Worm (Caenorhabditis elegans): ENCODE measurements around the gene F37B4.15.

F37B4.15 gene

ce11 chrV:2879801-2880200 is 12.2 kb upstream of the F37B4.15 start, which contains the start of gene str-39:
Gene str-39 (minus strand): TSS chrV:2879901.
- TF ChIP-seq dmd-8 (GFP tag; IDR thresholded peaks at IDR 0.05) (0 out of 2 replicates have a peak, but pooled peaks have one; percentile 47), duxl-1 (tag; optimal IDR thresholded peaks at IDR 0.05; ENCODE audit: poor library complexity) (no peak), nhr-11 (tag; optimal IDR thresholded peaks at IDR 0.05) (no peak), aha-1 (tag) (peak; percentile 63)

- no peak for TF ChIP-seq nhr-25 (tag; optimal IDR thresholded peaks at IDR 0.05; ENCODE audit: borderline replicate concordance, insufficient read depth)
- TF ChIP-seq dve-1 (tag; optimal IDR thresholded peaks at IDR 0.05; ENCODE audit: insufficient read depth): peak; percentile 47
- no peak for TF ChIP-seq hlh-11 (tag; optimal IDR thresholded peaks at IDR 0.05)
- no peak for TF ChIP-seq nhr-237 (tag; optimal IDR thresholded peaks at IDR 0.05)
- no peak for TF ChIP-seq tag-97 (GFP tag; IDR thresholded peaks at IDR 0.05)
- TF ChIP-seq R02D3.7 (tag; optimal IDR thresholded peaks at IDR 0.05): no peak
- peak; percentile 75 for TF ChIP-seq php-3 (GFP tag; IDR thresholded peaks at IDR 0.05)
- TF ChIP-seq T26A8.4 (GFP tag; IDR thresholded peaks at IDR 0.05): no peak
- TF ChIP-seq lsy-2 (tag; optimal IDR thresholded peaks at IDR 0.05): no peak
- no peak for TF ChIP-seq tra-1 (GFP tag; IDR thresholded peaks at IDR 0.05)
- TF ChIP-seq dmd-6 (GFP tag; IDR thresholded peaks at IDR 0.05): peak; percentile 66
- TF ChIP-seq lim-7 (GFP tag; IDR thresholded peaks at IDR 0.05): no peak
- no peak for TF ChIP-seq arid-1 (GFP tag; conservative IDR thresholded peaks at IDR 0.05)
- no peak for TF ChIP-seq lir-3 (tag; optimal IDR thresholded peaks at IDR 0.05)
- TF ChIP-seq hlh-30 (tag; optimal IDR thresholded peaks at IDR 0.05; ENCODE audit: insufficient read depth): no peak
- no peak for TF ChIP-seq lin-39 (tag; optimal IDR thresholded peaks at IDR 0.05)
- no peak for TF ChIP-seq jun-1 (tag; optimal IDR thresholded peaks at IDR 0.05)
- no peak for TF ChIP-seq zip-2 (tag; optimal IDR thresholded peaks at IDR 0.05)
- no peak for TF ChIP-seq lin-15B (tag; optimal IDR thresholded peaks at IDR 0.05)
- no peak for TF ChIP-seq ama-1 (optimal IDR thresholded peaks at IDR 0.05)
- no peak for TF ChIP-seq dmd-8 (GFP tag; IDR thresholded peaks at IDR 0.05)
- no peak for TF ChIP-seq nhr-102 (tag; optimal IDR thresholded peaks at IDR 0.05)
- no peak for TF ChIP-seq pha-4 (GFP tag; IDR thresholded peaks at IDR 0.05)
- no peak for TF ChIP-seq pha-4 (tag; optimal IDR thresholded peaks at IDR 0.05)
- TF ChIP-seq saeg-2 (GFP tag; IDR thresholded peaks at IDR 0.05): no peak
- TF ChIP-seq nhr-28 (tag; optimal IDR thresholded peaks at IDR 0.05): peak; percentile 86
- TF ChIP-seq fkh-10 (GFP tag; optimal IDR thresholded peaks at IDR 0.05): no peak
- TF ChIP-seq mes-2 (tag; optimal IDR thresholded peaks at IDR 0.05; ENCODE audit: poor library complexity, severe bottlenecking): no peak
- no peak for TF ChIP-seq snpc-1.2 (GFP tag; IDR thresholded peaks at IDR 0.05)
- no peak for TF ChIP-seq lin-38 (GFP tag; IDR thresholded peaks at IDR 0.05)
- no peak for TF ChIP-seq mep-1 (tag; optimal IDR thresholded peaks at IDR 0.05)
- TF ChIP-seq nhr-76 (tag; optimal IDR thresholded peaks at IDR 0.05): no peak
- TF ChIP-seq unc-62 (GFP tag; optimal IDR thresholded peaks at IDR 0.05 in 1 of 2): peak in 1 of 2 experiments; percentile 70
- no peak for TF ChIP-seq unc-62 (tag; optimal IDR thresholded peaks at IDR 0.05)
- no peak for TF ChIP-seq unc-130 (GFP tag; optimal IDR thresholded peaks at IDR 0.05)
- no peak for TF ChIP-seq ZK546.5 (tag; optimal IDR thresholded peaks at IDR 0.05)
- TF ChIP-seq daf-19 (GFP tag; conservative IDR thresholded peaks at IDR 0.05): no peak
- peak; percentile 74 for TF ChIP-seq pqm-1 (tag; optimal IDR thresholded peaks at IDR 0.05)
- TF ChIP-seq snpc-4 (tag; optimal IDR thresholded peaks at IDR 0.05): no peak
- TF ChIP-seq F37D6.2 (tag; optimal IDR thresholded peaks at IDR 0.05): no peak
- no peak for TF ChIP-seq ces-1 (GFP tag; optimal IDR thresholded peaks at IDR 0.05)
- no peak for TF ChIP-seq nhr-11 (tag; optimal IDR thresholded peaks at IDR 0.05)
- peak; percentile 17 for TF ChIP-seq nhr-77 (tag; optimal IDR thresholded peaks at IDR 0.05)
- TF ChIP-seq sdz-12 (GFP tag; optimal IDR thresholded peaks at IDR 0.05): no peak
- no peak for TF ChIP-seq mxl-3 (GFP tag; optimal IDR thresholded peaks at IDR 0.05)
- TF ChIP-seq daf-16 (GFP tag; optimal IDR thresholded peaks at IDR 0.05): no peak
- TF ChIP-seq daf-16 (tag; optimal IDR thresholded peaks at IDR 0.05): peak; percentile 31
- TF ChIP-seq mxl-2 (GFP tag; conservative IDR thresholded peaks at IDR 0.05): no peak
These were observed 11.7 kb upstream of the F37B4.15 start for ce11 chrV:2880356-2880755.
